Worm (Caenorhabditis elegans) whole organism, young adult: ENCODE data around the gene smc-5.

Source experiments
- B0035.1 ChIP-seq: sonication (generic microtip); optimal IDR thresholded peaks from 2 replicates; lab custom pipeline; 2016; ENCODE audit warnings: missing genetic modification characterization, mild to moderate bottlenecking, missing compliant biosample characterization, missing genotype, missing genetic modification reagents
- D2030.7 ChIP-seq: fragments of 200-800 bp; sonication (Bioruptor generic); IDR thresholded peaks from 2 replicates; pipeline ENCODE4 v1.3.6; 2022; ENCODE audit warnings: missing genetic modification reagents, missing genetic modification characterization, missing compliant biosample characterization
- F22D6.2 ChIP-seq: sonication (generic microtip); optimal IDR thresholded peaks from 2 replicates; lab custom pipeline; 2016; ENCODE audit warnings: mild to moderate bottlenecking, missing genetic modification characterization, missing compliant biosample characterization
- F57C9.4 ChIP-seq: sonication (generic microtip); optimal IDR thresholded peaks from 2 replicates; lab custom pipeline; 2017; ENCODE audit warnings: mild to moderate bottlenecking, missing genetic modification characterization, missing compliant biosample characterization
- K11D2.4 ChIP-seq: fragments of 200-800 bp; sonication (Bioruptor generic); IDR thresholded peaks from 2 replicates; pipeline ENCODE4 v1.3.6; 2022; ENCODE audit warnings: missing genetic modification reagents, missing genetic modification characterization, missing compliant biosample characterization
- T07F8.4 ChIP-seq: sonication (generic microtip); optimal IDR thresholded peaks from 2 replicates; lab custom pipeline; 2016; ENCODE audit warnings: mild to moderate bottlenecking, missing genetic modification characterization, moderate library complexity, missing compliant biosample characterization
- ZK185.1 ChIP-seq: sonication (generic microtip); optimal IDR thresholded peaks from 2 replicates; lab custom pipeline; 2016; ENCODE audit warnings: mild to moderate bottlenecking, missing genetic modification characterization, missing compliant biosample characterization; ENCODE audit not compliant: poor library complexity, severe bottlenecking
- akir-1 ChIP-seq: fragments of 200-800 bp; sonication (Bioruptor generic); optimal IDR thresholded peaks from 2 replicates; lab custom pipeline; 2018; ENCODE audit warnings: mild to moderate bottlenecking, missing genetic modification characterization, moderate library complexity, missing compliant biosample characterization
- ama-1 ChIP-seq, 3 experiments: fragments of 150-350 bp in 1 of 3; sonication (generic microtip) in 2 of 3; optimal IDR thresholded peaks; 2 replicates each; lab custom pipeline; 2014 to 2018; ENCODE audit warnings: missing biosample characterization in 2 of 3, missing genetic modification characterization in 2 of 3, missing genetic modification reagents in 2 of 3
- aptf-2 ChIP-seq: fragments of 200-800 bp; sonication (Bioruptor generic); conservative IDR thresholded peaks from 2 replicates; pipeline ENCODE4 v1.3.6; 2022; ENCODE audit warnings: missing genetic modification reagents, missing genetic modification characterization, missing compliant biosample characterization
- athp-1 ChIP-seq: sonication (generic microtip); optimal IDR thresholded peaks from 2 replicates; lab custom pipeline; 2017; ENCODE audit warnings: mild to moderate bottlenecking, missing genetic modification characterization, missing compliant biosample characterization
- attf-6 ChIP-seq: fragments of 200-800 bp; sonication (Bioruptor generic); IDR thresholded peaks from 2 replicates; pipeline ENCODE4 v1.3.6; 2022; ENCODE audit warnings: missing genetic modification reagents, missing genetic modification characterization, missing compliant biosample characterization
- bed-1 ChIP-seq: fragments of 200-800 bp; sonication (Bioruptor generic); IDR thresholded peaks from 2 replicates; pipeline ENCODE4 v1.3.6; 2022; ENCODE audit warnings: missing genetic modification reagents, missing genetic modification characterization, missing compliant biosample characterization
- ccch-3 ChIP-seq: fragments of 200-800 bp; sonication (Bioruptor generic); optimal IDR thresholded peaks from 2 replicates; lab custom pipeline; 2018; ENCODE audit warnings: mild to moderate bottlenecking, missing genetic modification characterization, missing compliant biosample characterization
- chd-7 ChIP-seq: sonication (generic microtip); optimal IDR thresholded peaks from 2 replicates; lab custom pipeline; 2016; ENCODE audit warnings: mild to moderate bottlenecking, missing genetic modification characterization, moderate library complexity, missing compliant biosample characterization
- die-1 ChIP-seq: sonication (generic microtip); optimal IDR thresholded peaks from 2 replicates; lab custom pipeline; 2016; ENCODE audit warnings: missing genotype, mild to moderate bottlenecking, missing genetic modification characterization, missing compliant biosample characterization
- dox-1 ChIP-seq: fragments of 200-800 bp; sonication (Bioruptor generic); IDR thresholded peaks from 2 replicates; pipeline ENCODE4 v1.3.6; 2022; ENCODE audit warnings: missing genetic modification reagents, missing genetic modification characterization, missing compliant biosample characterization
- efl-1 ChIP-seq: fragments of 150-350 bp; optimal IDR thresholded peaks from 2 replicates; lab custom pipeline; 2014; ENCODE audit warnings: missing biosample characterization, missing genetic modification reagents, missing genetic modification characterization
- ekl-4 ChIP-seq: fragments of 200-800 bp; sonication (Bioruptor generic); IDR thresholded peaks from 2 replicates; pipeline ENCODE4 v1.3.6; 2022; ENCODE audit warnings: missing genetic modification reagents, missing genetic modification characterization, missing compliant biosample characterization
- ets-4 ChIP-seq: fragments of 200-800 bp; sonication (Bioruptor generic); optimal IDR thresholded peaks from 2 replicates; lab custom pipeline; 2018; ENCODE audit warnings: mild to moderate bottlenecking, missing genetic modification characterization, missing compliant biosample characterization
- fkh-3 ChIP-seq: sonication (generic microtip); optimal IDR thresholded peaks from 2 replicates; lab custom pipeline; 2016; ENCODE audit warnings: mild to moderate bottlenecking, missing genetic modification characterization, missing compliant biosample characterization
- hlh-12 ChIP-seq: sonication (generic microtip); optimal IDR thresholded peaks from 2 replicates; lab custom pipeline; 2016; ENCODE audit warnings: missing genetic modification characterization, missing compliant biosample characterization
- hlh-26 ChIP-seq: fragments of 200-800 bp; sonication (Bioruptor generic); conservative IDR thresholded peaks from 2 replicates; pipeline ENCODE4 v1.3.6; 2022; ENCODE audit warnings: missing genetic modification reagents, missing genetic modification characterization, missing compliant biosample characterization
- hmg-1.2 ChIP-seq: fragments of 200-800 bp; sonication (Bioruptor generic); IDR thresholded peaks from 2 replicates; pipeline ENCODE4 v1.3.6; 2022; ENCODE audit warnings: missing genetic modification reagents, missing genetic modification characterization, missing compliant biosample characterization
- lin-35 ChIP-seq, 3 experiments: fragments of 150-350 bp in 2 of 3; sonication (generic microtip) in 1 of 3; optimal IDR thresholded peaks; 2 replicates each; lab custom pipeline; 2014 to 2018; ENCODE audit warnings: missing biosample characterization in 3 of 3, missing genetic modification characterization in 3 of 3, missing genetic modification reagents in 3 of 3
- lin-40 ChIP-seq: sonication (generic microtip); optimal IDR thresholded peaks from 2 replicates; lab custom pipeline; 2016; ENCODE audit warnings: missing genetic modification characterization, mild to moderate bottlenecking, missing compliant biosample characterization, missing genotype, missing genetic modification reagents
- madf-6 ChIP-seq: fragments of 200-800 bp; sonication (Bioruptor generic); IDR thresholded peaks from 2 replicates; pipeline ENCODE4 v1.3.6; 2022; ENCODE audit warnings: missing genetic modification reagents, missing genetic modification characterization, missing compliant biosample characterization
- madf-8 ChIP-seq: fragments of 200-800 bp; sonication (Bioruptor generic); conservative IDR thresholded peaks from 2 replicates; pipeline ENCODE4 v1.3.6; 2022; ENCODE audit warnings: missing genetic modification reagents, missing genetic modification characterization, missing compliant biosample characterization
- mcd-1 ChIP-seq: fragments of 200-800 bp; sonication (Bioruptor generic); IDR thresholded peaks from 2 replicates; pipeline ENCODE4 v1.3.6; 2022; ENCODE audit warnings: missing genetic modification reagents, missing genetic modification characterization, missing compliant biosample characterization
- mel-28 ChIP-seq: sonication (generic microtip); optimal IDR thresholded peaks from 2 replicates; lab custom pipeline; 2016; ENCODE audit warnings: borderline replicate concordance, mild to moderate bottlenecking, missing genetic modification characterization, missing compliant biosample characterization
- nfya-2 ChIP-seq: fragments of 200-800 bp; sonication (Bioruptor generic); IDR thresholded peaks from 2 replicates; pipeline ENCODE4 v1.3.6; 2022; ENCODE audit warnings: missing genetic modification reagents, missing genetic modification characterization, missing compliant biosample characterization
- nhr-120 ChIP-seq: fragments of 200-800 bp; sonication (Bioruptor generic); IDR thresholded peaks from 2 replicates; pipeline ENCODE4 v1.3.6; 2022; ENCODE audit warnings: missing genetic modification characterization, missing compliant biosample characterization
- nhr-179 ChIP-seq: sonication (generic microtip); optimal IDR thresholded peaks from 2 replicates; lab custom pipeline; 2016; ENCODE audit warnings: mild to moderate bottlenecking, missing genetic modification characterization, missing compliant biosample characterization
- rcor-1 ChIP-seq: fragments of 200-800 bp; sonication (Bioruptor generic); IDR thresholded peaks from 2 replicates; pipeline ENCODE4 v1.3.6; 2022; ENCODE audit warnings: missing genetic modification reagents, missing genetic modification characterization, missing compliant biosample characterization
- tbp1 ChIP-seq: fragments of 200-800 bp; sonication (Bioruptor generic); optimal IDR thresholded peaks from 2 replicates; lab custom pipeline; 2018; ENCODE audit warnings: mild to moderate bottlenecking, missing genetic modification characterization, missing compliant biosample characterization
- tbx-9 ChIP-seq: sonication (generic microtip); optimal IDR thresholded peaks from 2 replicates; lab custom pipeline; 2016; ENCODE audit warnings: borderline replicate concordance, missing genetic modification characterization, inconsistent platforms, missing compliant biosample characterization
- ztf-25 ChIP-seq: fragments of 200-800 bp; sonication (Bioruptor generic); IDR thresholded peaks from 2 replicates; pipeline ENCODE4 v1.3.6; 2022; ENCODE audit warnings: missing genetic modification reagents, missing genetic modification characterization, missing compliant biosample characterization

smc-5 gene

DNA sequence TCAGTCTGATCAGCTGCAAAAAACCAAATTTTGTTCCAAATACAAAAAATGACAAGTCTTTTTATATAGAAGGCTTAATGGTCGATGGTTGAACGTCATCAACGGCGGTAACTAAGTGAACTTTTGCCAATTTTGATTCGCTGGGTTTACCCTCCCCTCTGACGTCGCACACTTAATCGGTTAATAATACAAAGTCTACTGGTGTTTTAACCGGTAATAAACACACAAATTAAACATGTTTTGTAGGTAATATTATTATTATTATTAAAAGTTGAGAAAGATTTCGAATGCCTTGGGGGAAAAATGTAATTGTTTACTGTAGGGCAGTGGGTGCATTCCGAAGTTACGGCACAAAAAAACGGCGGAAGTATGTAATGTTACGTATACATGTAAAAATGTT lies 1.2 kb upstream of the smc-5 start, which contains the start of gene pho-12:
pho-12 (minus strand) TSS at position 101 of the 400 bp plus-strand sequence.
- no peak for TF ChIP-seq mel-28
- no peak for TF ChIP-seq F22D6.2 (tag; lab: Kevin White, UChicago)

DNA sequence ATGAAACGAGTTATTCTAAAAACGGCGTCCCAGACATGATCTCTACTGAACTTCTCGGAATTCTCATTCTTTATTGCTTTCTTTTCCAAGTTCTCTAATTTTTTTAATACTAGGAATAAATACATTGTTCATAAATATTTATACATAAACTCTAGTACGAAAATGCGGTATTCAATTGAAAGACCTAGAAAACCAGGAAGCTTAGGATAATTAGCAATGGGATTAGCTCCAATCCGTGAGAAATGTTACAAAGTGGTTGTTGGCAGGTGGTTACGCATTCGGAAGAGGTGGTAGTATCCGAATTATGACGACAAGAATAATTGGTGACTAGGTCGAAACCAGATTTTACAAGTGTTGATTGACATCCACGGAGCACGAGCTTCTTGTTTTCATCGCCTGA lies 5.0 kb downstream of the smc-5 start:
- TF ChIP-seq mcd-1 (GFP tag; lab: Robert Waterston, UW): no peak
- TF ChIP-seq, all 124 proteins: peak for 0

DNA sequence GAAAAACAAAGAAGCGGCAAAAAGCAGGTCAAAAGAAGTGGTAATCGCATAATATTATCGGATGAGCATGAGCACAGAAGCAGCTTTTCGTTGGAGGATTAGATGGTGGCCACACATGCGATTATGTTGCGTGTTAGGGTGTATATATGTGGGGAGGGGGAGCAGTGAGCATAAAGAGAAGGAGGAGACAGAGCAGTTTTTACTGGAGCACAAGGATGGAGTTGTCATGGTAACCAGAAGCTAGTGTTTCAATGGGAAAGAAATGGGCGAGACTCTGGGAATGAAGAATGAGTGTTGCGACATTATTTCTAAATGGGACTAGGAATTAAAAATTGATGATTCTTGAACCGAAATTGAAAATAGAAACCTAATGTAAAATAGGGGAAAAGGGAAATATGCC lies 6.0 kb downstream of the smc-5 start, which contains the start of gene C27A2.8:
C27A2.8 (minus strand) TSS at position 117 of the 400 bp plus-strand sequence.
- TF ChIP-seq lin-35 (GFP tag; optimal IDR thresholded peaks at IDR 0.05; lab: Kevin White, UChicago) (no peak), die-1 (no peak), attf-6 (GFP tag; lab: Robert Waterston, UW) (no peak), ets-4 (GFP tag; lab: Kevin White, UChicago) (no peak), bed-1 (no peak), madf-8 (GFP tag; lab: Robert Waterston, UW) (no peak), ZK185.1 (tag; lab: Kevin White, UChicago) (no peak), mcd-1 (GFP tag; lab: Robert Waterston, UW) (no peak), ztf-25 (GFP tag; lab: Robert Waterston, UW) (no peak), tbp1 (GFP tag; lab: Kevin White, UChicago) (no peak), ekl-4 (GFP tag; lab: Robert Waterston, UW) (no peak), dox-1 (GFP tag; lab: Robert Waterston, UW) (no peak), K11D2.4 (GFP tag; lab: Robert Waterston, UW) (no peak), hlh-12 (tag; lab: Kevin White, UChicago) (no peak), T07F8.4 (tag; lab: Kevin White, UChicago) (no peak), fkh-3 (tag; lab: Kevin White, UChicago) (no peak), ama-1 (optimal IDR thresholded peaks at IDR 0.05; lab: Kevin White, UChicago) (no peak), ama-1 (GFP tag; optimal IDR thresholded peaks at IDR 0.05; lab: Kevin White, UChicago) (no peak), tbx-9 (tag; lab: Kevin White, UChicago) (no peak), B0035.1 (tag; lab: Kevin White, UChicago) (no peak)

- no peak for TF ChIP-seq madf-6 (GFP tag; lab: Robert Waterston, UW)
- TF ChIP-seq, all 124 proteins: peak for 0
Observed at ce11 chrII:5069525-5069924, 7.6 kb downstream of the smc-5 start, which contains the start of gene idpb-2. Gene idpb-2, minus strand, starts transcription at chrII:5069625.

- no peak for TF ChIP-seq F57C9.4 (tag; lab: Kevin White, UChicago)
- TF ChIP-seq hmg-1.2 (GFP tag; lab: Robert Waterston, UW): no peak
- TF ChIP-seq hlh-26 (GFP tag; lab: Robert Waterston, UW): no peak
- TF ChIP-seq chd-7 (tag; lab: Kevin White, UChicago): no peak
- no peak for TF ChIP-seq efl-1 (GFP tag; lab: Kevin White, UChicago)
- no peak for TF ChIP-seq aptf-2 (GFP tag; lab: Robert Waterston, UW)
- no peak for TF ChIP-seq ccch-3 (GFP tag; lab: Kevin White, UChicago)
- TF ChIP-seq F22D6.2 (tag; lab: Kevin White, UChicago): no peak
- no peak for TF ChIP-seq nhr-120 (GFP tag; lab: Robert Waterston, UW)
- no peak for TF ChIP-seq athp-1 (tag; lab: Kevin White, UChicago)
- TF ChIP-seq nfya-2 (GFP tag; lab: Robert Waterston, UW): no peak
- no peak for TF ChIP-seq ama-1 (optimal IDR thresholded peaks at IDR 0.05; lab: Kevin White, UChicago)
- TF ChIP-seq ama-1 (GFP tag; optimal IDR thresholded peaks at IDR 0.05; lab: Kevin White, UChicago): no peak
- TF ChIP-seq lin-40: no peak
- no peak for TF ChIP-seq akir-1
- no peak for TF ChIP-seq D2030.7
- no peak for TF ChIP-seq rcor-1 (GFP tag; lab: Robert Waterston, UW)
- TF ChIP-seq nhr-179 (tag; lab: Kevin White, UChicago): no peak
Observed at ce11 chrII:5071265-5071664, 9.3 kb downstream of the smc-5 start, which contains the start of gene C27A2.7. Gene C27A2.7, minus strand, starts transcription at chrII:5071365.
